Worm (Caenorhabditis elegans): ENCODE data around the gene H37A05.4.

DNA sequence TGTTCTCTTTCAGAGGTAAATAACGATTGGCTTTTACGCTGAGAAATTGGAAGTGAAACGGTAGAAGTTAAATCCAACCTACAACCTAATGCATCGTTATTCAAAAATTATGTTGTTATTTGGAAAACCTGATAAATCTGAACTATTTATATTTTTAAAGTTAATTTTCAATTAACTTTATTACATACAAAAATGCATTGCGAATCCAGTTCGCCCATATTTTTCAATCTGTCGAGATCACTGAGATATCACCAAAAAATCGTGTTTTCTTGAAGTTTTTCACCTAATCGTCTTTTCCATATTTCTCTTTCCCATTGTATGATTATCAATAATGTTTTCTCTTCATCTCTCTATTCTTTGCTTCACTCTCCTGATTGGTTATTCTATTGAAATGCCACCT, 28.9 kb downstream of the H37A05.4 start, which contains the start of gene F53F4.15:
- TF ChIP-seq ama-1 (optimal IDR thresholded peaks at IDR 0.05): no peak
- TF ChIP-seq flt-1 (GFP tag; IDR thresholded peaks at IDR 0.05): no peak
- TF ChIP-seq F13C5.2 (tag; optimal IDR thresholded peaks at IDR 0.05): no peak
- no peak for TF ChIP-seq hnd-1 (tag; optimal IDR thresholded peaks at IDR 0.05)
- no peak for TF ChIP-seq B0310.2 (tag; optimal IDR thresholded peaks at IDR 0.05)
- no peak for TF ChIP-seq pes-1 (GFP tag; IDR thresholded peaks at IDR 0.05)
- TF ChIP-seq hmg-4 (GFP tag; optimal IDR thresholded peaks at IDR 0.05): no peak
- TF ChIP-seq tbx-11 (GFP tag; IDR thresholded peaks at IDR 0.05): no peak
- no peak for TF ChIP-seq tbx-37 (GFP tag; conservative IDR thresholded peaks at IDR 0.05)
- no peak for TF ChIP-seq aly-1 (tag; optimal IDR thresholded peaks at IDR 0.05)
